Worm (Caenorhabditis elegans) whole organism, early embryonic: Measurements from ENCODE around the gene lelo-4.

Experiments
- aly-1 ChIP-seq: sonication (generic microtip); optimal IDR thresholded peaks from 2 replicates; lab custom pipeline; 2016; ENCODE audit warnings: missing genetic modification characterization, missing compliant biosample characterization
- ama-1 ChIP-seq: fragments of 150-350 bp; optimal IDR thresholded peaks from 2 replicates; lab custom pipeline; 2014
- ceh-36 ChIP-seq: sonication (generic microtip); optimal IDR thresholded peaks from 2 replicates; lab custom pipeline; 2016; ENCODE audit warnings: missing genetic modification characterization, inconsistent platforms, missing compliant biosample characterization
- flt-1 ChIP-seq: fragments of 200-800 bp; sonication (Bioruptor generic); IDR thresholded peaks from 2 replicates; pipeline ENCODE4 v1.3.6; 2022; ENCODE audit warnings: missing genetic modification characterization, missing compliant biosample characterization
- tbx-11 ChIP-seq: fragments of 200-800 bp; sonication (Bioruptor generic); IDR thresholded peaks from 2 replicates; pipeline ENCODE4 v1.3.6; 2022; ENCODE audit warnings: missing genetic modification characterization, missing compliant biosample characterization

- no peak for TF ChIP-seq tbx-11 (GFP tag; lab: Robert Waterston, UW)
- no peak for TF ChIP-seq flt-1 (GFP tag; lab: Robert Waterston, UW)
- no peak for TF ChIP-seq ceh-36 (tag; lab: Kevin White, UChicago)
- no peak for TF ChIP-seq ama-1
- TF ChIP-seq aly-1: no peak
These were observed 28.0 kb downstream of the lelo-4 start for ce11 chrII:5742767-5743166.
